Worm (Caenorhabditis elegans) whole organism, L4/young adult: ENCODE results near the gene srsx-39.
"Not testable (repeated sequence)": the region's sequence is repeated elsewhere in the genome, so short reads cannot be mapped to it uniquely, and the experiment has no call there.

Source experiments
- W03F9.2 ChIP-seq: fragments of 150-350 bp; optimal IDR thresholded peaks from 2 replicates; lab custom pipeline; 2014; ENCODE audit warnings: missing biosample characterization, missing genetic modification characterization
- dao-5 ChIP-seq: sonication (generic microtip); optimal IDR thresholded peaks from 2 replicates; lab custom pipeline; 2016; ENCODE audit warnings: missing genotype, missing genetic modification characterization, moderate library complexity, missing compliant biosample characterization
- him-1 ChIP-seq: sonication (generic microtip); optimal IDR thresholded peaks from 2 replicates; lab custom pipeline; 2016; ENCODE audit warnings: missing genotype, missing genetic modification reagents, missing genetic modification characterization, missing compliant biosample characterization

srsx-39 gene

ce11 chrV:15256669-15257068, at the start of gene srsx-39:
TSS of gene srsx-39 (minus strand) at chrV:15256769.
- not testable (repeated sequence) for TF ChIP-seq him-1 (tag; lab: Kevin White, UChicago); dao-5 (tag; lab: Kevin White, UChicago); W03F9.2

- TF ChIP-seq him-1 (tag; lab: Kevin White, UChicago) (no peak), dao-5 (tag; lab: Kevin White, UChicago) (no peak), W03F9.2 (no peak)
These were observed 48.9 kb upstream of the srsx-39 start, which contains the start of gene T26H8.5 for ce11 chrV:15305502-15305901. TSS of gene T26H8.5 (minus strand) at chrV:15305602.

- TF ChIP-seq W03F9.2 (no peak), him-1 (tag; lab: Kevin White, UChicago) (no peak), dao-5 (tag; lab: Kevin White, UChicago) (no peak)
These were observed 47.1 kb upstream of the srsx-39 start, which contains the start of gene srx-48 for ce11 chrV:15303625-15304024. TSS of gene srx-48 (minus strand) at chrV:15303725.

ce11 chrV:15298597-15298996, 42.0 kb upstream of the srsx-39 start, which contains the start of gene cpr-3:
TSS of gene cpr-3 (minus strand) at chrV:15298700.
- TF ChIP-seq dao-5 (tag; lab: Kevin White, UChicago) (no peak), W03F9.2 (no peak), him-1 (tag; lab: Kevin White, UChicago) (no peak)

- no peak for TF ChIP-seq W03F9.2
- no peak for TF ChIP-seq dao-5 (tag; lab: Kevin White, UChicago)
- no peak for TF ChIP-seq him-1 (tag; lab: Kevin White, UChicago)
These were observed 37.3 kb upstream of the srsx-39 start, which contains the start of gene str-96 for ce11 chrV:15293865-15294264. TSS of gene str-96 (minus strand) at chrV:15293965.

- no peak for TF ChIP-seq W03F9.2
- TF ChIP-seq dao-5 (tag; lab: Kevin White, UChicago) = no peak
- no peak for TF ChIP-seq him-1 (tag; lab: Kevin White, UChicago)
These were observed 34.4 kb upstream of the srsx-39 start, which contains the start of gene cyp-34A2 for ce11 chrV:15290995-15291394. TSS of gene cyp-34A2 (minus strand) at chrV:15291095.

- TF ChIP-seq W03F9.2 (no peak), him-1 (tag; lab: Kevin White, UChicago) (no peak), dao-5 (tag; lab: Kevin White, UChicago) (no peak)
These were observed 31.3 kb upstream of the srsx-39 start, which contains the start of gene cyp-34A1 for ce11 chrV:15287856-15288255. TSS of gene cyp-34A1 (minus strand) at chrV:15287956.

ce11 chrV:15285984-15286383, 29.4 kb upstream of the srsx-39 start:
- TF ChIP-seq dao-5 (tag; lab: Kevin White, UChicago) (no peak), W03F9.2 (no peak), him-1 (tag; lab: Kevin White, UChicago) (no peak)

ce11 chrV:15281279-15281949, 24.8 kb upstream of the srsx-39 start, which contains the start of the genes srw-19 and srx-51:
TSS of gene srw-19 (minus strand) at chrV:15281379.
TSS of gene srx-51 (plus strand) at chrV:15281899.
- no peak for TF ChIP-seq him-1 (tag; lab: Kevin White, UChicago)
- TF ChIP-seq dao-5 (tag; lab: Kevin White, UChicago) = no peak

ce11 chrV:15276915-15277314, 20.3 kb upstream of the srsx-39 start, which contains the start of gene srw-17:
TSS of gene srw-17 (minus strand) at chrV:15277015.
- TF ChIP-seq W03F9.2 = no peak
- TF ChIP-seq dao-5 (tag; lab: Kevin White, UChicago) = no peak

- no peak for TF ChIP-seq him-1 (tag; lab: Kevin White, UChicago)
- TF ChIP-seq W03F9.2 = no peak
- no peak for TF ChIP-seq dao-5 (tag; lab: Kevin White, UChicago)
These were observed 18.2 kb upstream of the srsx-39 start, which contains the start of gene srw-16 for ce11 chrV:15274757-15275156. TSS of gene srw-16 (minus strand) at chrV:15274857.

ce11 chrV:15272263-15272662, 15.7 kb upstream of the srsx-39 start, which contains the start of gene T10H4.4:
TSS of gene T10H4.4 (minus strand) at chrV:15272363.
- TF ChIP-seq dao-5 (tag; lab: Kevin White, UChicago) (no peak), W03F9.2 (no peak), him-1 (tag; lab: Kevin White, UChicago) (no peak)

- TF ChIP-seq dao-5 (tag; lab: Kevin White, UChicago) (no peak), W03F9.2 (no peak), him-1 (tag; lab: Kevin White, UChicago) (no peak)
These were observed 11.7 kb upstream of the srsx-39 start, which contains the start of gene srw-22 for ce11 chrV:15268302-15268701. TSS of gene srw-22 (plus strand) at chrV:15268602.

- TF ChIP-seq him-1 (tag; lab: Kevin White, UChicago) (no peak), dao-5 (tag; lab: Kevin White, UChicago) (no peak)
These were observed 10.8 kb upstream of the srsx-39 start, which contains the start of gene T10H4.13 for ce11 chrV:15267405-15267804. TSS of gene T10H4.13 (minus strand) at chrV:15267505.
